Worm (Caenorhabditis elegans) whole organism, L3 larva: ENCODE data around the gene vps-18.

ENCODE experiments used
- ZK546.5 ChIP-seq: sonication (generic microtip); optimal IDR thresholded peaks from 2 replicates; lab custom pipeline; 2017; ENCODE audit warnings: missing biosample characterization, missing genetic modification characterization
- aly-2 ChIP-seq: fragments of 150-350 bp; optimal IDR thresholded peaks from 2 replicates; lab custom pipeline; 2014; ENCODE audit warnings: missing biosample characterization, missing genetic modification characterization
- ama-1 ChIP-seq: fragments of 150-350 bp; optimal IDR thresholded peaks from 2 replicates; lab custom pipeline; 2018
- ceh-82 ChIP-seq: fragments of 150-350 bp; optimal IDR thresholded peaks from 2 replicates; lab custom pipeline; 2014; ENCODE audit warnings: missing biosample characterization, missing genetic modification characterization
- daf-12 ChIP-seq: fragments of 150-350 bp; optimal IDR thresholded peaks from 2 replicates; lab custom pipeline; 2014; ENCODE audit warnings: missing biosample characterization, missing genetic modification reagents, missing genetic modification characterization
- egl-27 ChIP-seq: sonication (generic microtip); optimal IDR thresholded peaks from 4 replicates; lab custom pipeline; 2017; ENCODE audit warnings: missing biosample characterization, missing genetic modification reagents, missing genetic modification characterization
- egl-5 ChIP-seq: fragments of 150-350 bp; optimal IDR thresholded peaks from 2 replicates; lab custom pipeline; 2017; ENCODE audit warnings: missing biosample characterization, missing genetic modification reagents, missing genetic modification characterization, inconsistent platforms
- elt-1 ChIP-seq: fragments of 150-350 bp; optimal IDR thresholded peaks from 2 replicates; lab custom pipeline; 2014; ENCODE audit warnings: missing biosample characterization, missing genetic modification characterization
- eor-1 ChIP-seq, 2 experiments: fragments of 150-350 bp; optimal IDR thresholded peaks; 2 replicates each; lab custom pipeline; 2014 to 2018; ENCODE audit warnings: missing biosample characterization in 2 of 2, missing genetic modification characterization in 2 of 2
- fkh-10 ChIP-seq: sonication (generic microtip); optimal IDR thresholded peaks from 2 replicates; lab custom pipeline; 2017; ENCODE audit warnings: missing biosample characterization, missing genetic modification reagents, missing genetic modification characterization
- fkh-2 ChIP-seq: fragments of 150-350 bp; optimal IDR thresholded peaks from 2 replicates; lab custom pipeline; 2014; ENCODE audit warnings: missing biosample characterization, missing genetic modification reagents, missing genetic modification characterization
- fos-1 ChIP-seq: fragments of 150-350 bp; optimal IDR thresholded peaks from 2 replicates; lab custom pipeline; 2014; ENCODE audit warnings: missing biosample characterization, missing genetic modification characterization
- hmg-11 ChIP-seq: sonication (generic microtip); optimal IDR thresholded peaks from 2 replicates; lab custom pipeline; 2016; ENCODE audit warnings: missing genetic modification characterization, missing compliant biosample characterization
- lin-15B ChIP-seq: fragments of 150-350 bp; optimal IDR thresholded peaks from 2 replicates; lab custom pipeline; 2014; ENCODE audit warnings: missing biosample characterization, missing genetic modification characterization
- mml-1 ChIP-seq: fragments of 150-350 bp; sonication (generic microtip); optimal IDR thresholded peaks from 3 replicates; lab custom pipeline; 2014; ENCODE audit warnings: missing biosample characterization, missing genetic modification characterization
- nfya-1 ChIP-seq: sonication (generic microtip); optimal IDR thresholded peaks from 2 replicates; lab custom pipeline; 2017; ENCODE audit warnings: missing genetic modification characterization, mild to moderate bottlenecking, missing compliant biosample characterization, antibody characterized with exemption, moderate library complexity; ENCODE audit not compliant: insufficient read depth
- nhr-11 ChIP-seq: fragments of 150-350 bp; optimal IDR thresholded peaks from 2 replicates; lab custom pipeline; 2014; ENCODE audit warnings: missing biosample characterization, missing genetic modification characterization
- nhr-12 ChIP-seq: fragments of 150-350 bp; optimal IDR thresholded peaks from 2 replicates; lab custom pipeline; 2014; ENCODE audit warnings: missing biosample characterization, missing genetic modification characterization
- nhr-23 ChIP-seq: fragments of 150-350 bp; optimal IDR thresholded peaks from 2 replicates; lab custom pipeline; 2014; ENCODE audit warnings: missing biosample characterization, missing genetic modification reagents, missing genetic modification characterization
- nhr-237 ChIP-seq: fragments of 150-350 bp; optimal IDR thresholded peaks from 2 replicates; lab custom pipeline; 2014; ENCODE audit warnings: missing biosample characterization, missing genetic modification characterization
- nhr-25 ChIP-seq: sonication (generic microtip); optimal IDR thresholded peaks from 2 replicates; lab custom pipeline; 2017; ENCODE audit warnings: missing biosample characterization, missing genetic modification characterization
- nhr-28 ChIP-seq: fragments of 150-350 bp; optimal IDR thresholded peaks from 2 replicates; lab custom pipeline; 2014; ENCODE audit warnings: missing biosample characterization, missing genetic modification characterization
- nhr-43 ChIP-seq: sonication (generic microtip); optimal IDR thresholded peaks from 2 replicates; lab custom pipeline; 2016; ENCODE audit warnings: mild to moderate bottlenecking, missing genetic modification characterization, missing compliant biosample characterization; ENCODE audit not compliant: poor library complexity, severe bottlenecking
- nhr-76 ChIP-seq: fragments of 150-350 bp; sonication (generic microtip); optimal IDR thresholded peaks from 5 replicates; lab custom pipeline; 2014; ENCODE audit warnings: missing biosample characterization, missing genetic modification characterization
- pha-4 ChIP-seq: fragments of 150-350 bp; optimal IDR thresholded peaks from 2 replicates; lab custom pipeline; 2014; ENCODE audit warnings: missing biosample characterization, missing genetic modification reagents, missing genetic modification characterization
- pqm-1 ChIP-seq: fragments of 150-350 bp; optimal IDR thresholded peaks from 2 replicates; lab custom pipeline; 2017; ENCODE audit warnings: missing biosample characterization, missing genetic modification characterization, inconsistent platforms
- skn-1 ChIP-seq: fragments of 150-350 bp; optimal IDR thresholded peaks from 2 replicates; lab custom pipeline; 2014; ENCODE audit warnings: missing biosample characterization, missing genetic modification characterization
- snpc-4 ChIP-seq: fragments of 150-350 bp; optimal IDR thresholded peaks from 2 replicates; lab custom pipeline; 2014; ENCODE audit warnings: missing biosample characterization, missing genetic modification characterization
- tbx-2 ChIP-seq: sonication (generic microtip); optimal IDR thresholded peaks from 2 replicates; lab custom pipeline; 2016; ENCODE audit warnings: mild to moderate bottlenecking, missing genetic modification characterization, missing compliant biosample characterization
- unc-39 ChIP-seq: sonication (generic microtip); optimal IDR thresholded peaks from 4 replicates; lab custom pipeline; 2017; ENCODE audit warnings: missing biosample characterization, missing genetic modification characterization
- zag-1 ChIP-seq: fragments of 150-350 bp; optimal IDR thresholded peaks from 2 replicates; lab custom pipeline; 2014; ENCODE audit warnings: missing biosample characterization, missing genetic modification characterization
- ztf-11 ChIP-seq: fragments of 150-350 bp; optimal IDR thresholded peaks from 2 replicates; lab custom pipeline; 2014; ENCODE audit warnings: missing biosample characterization, missing genetic modification characterization
- ztf-4 ChIP-seq: fragments of 150-350 bp; optimal IDR thresholded peaks from 2 replicates; lab custom pipeline; 2014; ENCODE audit warnings: missing biosample characterization, missing genetic modification characterization

Gene vps-18

ce11 chrII:4467869-4468268, 6.9 kb downstream of the vps-18 start, which contains the start of gene W06B4.2:
Gene W06B4.2, plus strand, starts transcription at chrII:4468169.
- no peak for TF ChIP-seq mml-1 (tag; lab: Kevin White, UChicago)
- no peak for TF ChIP-seq ztf-4 (tag; lab: Kevin White, UChicago)
- no peak for TF ChIP-seq snpc-4 (tag; lab: Kevin White, UChicago)
- TF ChIP-seq unc-39 (tag; lab: Kevin White, UChicago), result no peak
- TF ChIP-seq nhr-25 (tag; lab: Kevin White, UChicago), result no peak
- TF ChIP-seq egl-27 (tag; lab: Kevin White, UChicago), result no peak

ce11 chrII:4468897-4469459, 8.0 kb downstream of the vps-18 start:
- TF ChIP-seq pha-4 (tag; lab: Kevin White, UChicago) (peak; percentile 31), pqm-1 (tag; lab: Kevin White, UChicago) (peak; percentile 52), ztf-4 (tag; lab: Kevin White, UChicago) (no peak), nhr-23 (tag; lab: Kevin White, UChicago) (no peak), fkh-2 (no peak), nhr-237 (tag; lab: Kevin White, UChicago) (no peak), nhr-76 (tag; lab: Kevin White, UChicago) (no peak), fos-1 (tag; lab: Kevin White, UChicago) (no peak)

- TF ChIP-seq ceh-82 (tag; lab: Kevin White, UChicago) (no peak), nhr-76 (tag; lab: Kevin White, UChicago) (no peak), hmg-11 (tag; lab: Kevin White, UChicago) (no peak)
- TF ChIP-seq, all 47 proteins: peak for 0
Observed at ce11 chrII:4470972-4471645, 10.2 kb downstream of the vps-18 start, which contains the start of gene W06B4.1. Gene W06B4.1, plus strand, starts transcription at chrII:4471595.

ce11 chrII:4474005-4474655, 13.2 kb downstream of the vps-18 start:
- no peak for TF ChIP-seq nhr-11
- no peak for TF ChIP-seq egl-5 (tag; lab: Kevin White, UChicago)
- TF ChIP-seq zag-1 (tag; lab: Kevin White, UChicago), result no peak
- no peak for TF ChIP-seq elt-1
- TF ChIP-seq unc-39 (tag; lab: Kevin White, UChicago), result no peak
- no peak for TF ChIP-seq nhr-12 (tag; lab: Kevin White, UChicago)
- no peak for TF ChIP-seq fkh-2
- no peak for TF ChIP-seq daf-12 (tag; lab: Kevin White, UChicago)
- no peak for TF ChIP-seq nhr-28 (tag; lab: Kevin White, UChicago)
- no peak for TF ChIP-seq fos-1 (tag; lab: Kevin White, UChicago)
- TF ChIP-seq nfya-1, result no peak
- TF ChIP-seq eor-1 (tag; optimal IDR thresholded peaks at IDR 0.05; lab: Kevin White, UChicago), result no peak
- no peak for TF ChIP-seq ama-1

ce11 chrII:4478303-4478702, 17.4 kb downstream of the vps-18 start, which contains the start of gene T05C1.1:
Gene T05C1.1, plus strand, starts transcription at chrII:4478603.
- TF ChIP-seq elt-1 (no peak), fkh-10 (no peak), egl-5 (tag; lab: Kevin White, UChicago) (no peak), ztf-11 (tag; lab: Kevin White, UChicago) (no peak), zag-1 (tag; lab: Kevin White, UChicago) (no peak), daf-12 (tag; lab: Kevin White, UChicago) (no peak), aly-2 (tag; lab: Kevin White, UChicago) (no peak)

- TF ChIP-seq nhr-43 (tag; lab: Kevin White, UChicago) (no peak), hmg-11 (tag; lab: Kevin White, UChicago) (no peak), nhr-237 (tag; lab: Kevin White, UChicago) (no peak), egl-5 (tag; lab: Kevin White, UChicago) (no peak), ztf-11 (tag; lab: Kevin White, UChicago) (no peak), ama-1 (no peak), skn-1 (tag; lab: Kevin White, UChicago) (no peak), elt-1 (no peak), ZK546.5 (tag; lab: Kevin White, UChicago) (no peak), tbx-2 (tag; lab: Kevin White, UChicago) (no peak), eor-1 (tag; optimal IDR thresholded peaks at IDR 0.05; lab: Kevin White, UChicago) (no peak), daf-12 (tag; lab: Kevin White, UChicago) (no peak), mml-1 (tag; lab: Kevin White, UChicago) (no peak), pqm-1 (tag; lab: Kevin White, UChicago) (no peak), lin-15B (no peak)
Observed at ce11 chrII:4482021-4482420, 21.1 kb downstream of the vps-18 start, which contains the start of gene T05C1.2. Gene T05C1.2, minus strand, starts transcription at chrII:4482121.
